ENCODE assay signal across 1 fruit fly cellular context in the genomic region with DNA sequence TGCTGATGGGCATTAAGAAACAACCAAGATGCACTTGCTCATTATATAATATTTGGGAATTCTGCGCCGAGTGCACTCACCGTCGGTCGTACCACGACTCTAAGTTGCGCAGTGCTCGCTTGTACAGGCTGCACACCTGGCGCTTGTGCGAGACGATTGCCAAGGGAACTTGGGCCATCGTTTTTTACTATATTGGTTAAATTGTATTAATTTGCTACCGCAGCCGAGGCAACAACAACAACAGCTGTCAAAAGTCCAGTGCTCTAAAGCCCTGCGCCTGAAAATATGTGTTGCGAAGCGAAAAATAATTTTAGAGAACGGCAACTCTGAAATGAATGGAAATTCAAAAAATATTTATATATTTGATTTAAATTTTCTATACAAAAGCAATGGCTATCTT.
A peak's percentile ranks its signal among the peaks of the same experiment; 100 is the strongest.
TF ChIP-seq lines count a peak whose summit lies in the region.

A gene (minus strand): TSS at position 349 of the 400 bp plus-strand sequence.

TF ChIP-seq in whole organism, embryonic, 481 proteins besides CTCF, POLR2A, EP300 and RAD21 (continued from another document):
- no peak for TF ChIP-seq sd (tag; optimal IDR thresholded peaks at IDR 0.05; lab: Kevin White, UChicago)
- TF ChIP-seq kay (GFP tag; optimal IDR thresholded peaks at IDR 0.05; lab: Kevin White, UChicago): no peak
- TF ChIP-seq Sox100B (GFP tag; optimal IDR thresholded peaks at IDR 0.05; lab: Kevin White, UChicago): no peak
- no peak for TF ChIP-seq Stat92E (GFP tag; optimal IDR thresholded peaks at IDR 0.05; lab: Kevin White, UChicago)
- 0 out of 2 replicates have a peak, but pooled peaks have one; percentile 11 for TF ChIP-seq CG11085 (GFP tag; IDR thresholded peaks at IDR 0.05; lab: Robert Waterston, UW)
- TF ChIP-seq Atf3 (GFP tag; optimal IDR thresholded peaks at IDR 0.05; lab: Kevin White, UChicago): no peak
- TF ChIP-seq zen (tag; optimal IDR thresholded peaks at IDR 0.05; lab: Kevin White, UChicago): peak; percentile 12
- peak; percentile 28 for TF ChIP-seq HLH54F (GFP tag; optimal IDR thresholded peaks at IDR 0.05; lab: Kevin White, UChicago)
- TF ChIP-seq bab2 (GFP tag; optimal IDR thresholded peaks at IDR 0.05; lab: Kevin White, UChicago): peak; percentile 6
- peak; percentile 41 for TF ChIP-seq bbx (GFP tag; IDR thresholded peaks at IDR 0.05; lab: Robert Waterston, UW; ENCODE audit: partially characterized antibody)
- TF ChIP-seq Hsf (GFP tag; optimal IDR thresholded peaks at IDR 0.05; lab: Kevin White, UChicago): peak; percentile 47
- TF ChIP-seq CG34422 (GFP tag; IDR thresholded peaks at IDR 0.05; lab: Robert Waterston, UW): peak; percentile 35; the same call in 1 of the 3 replicates
- no peak for TF ChIP-seq CG9797 (GFP tag; optimal IDR thresholded peaks at IDR 0.05; lab: Kevin White, UChicago)
- TF ChIP-seq CG8924 (tag; optimal IDR thresholded peaks at IDR 0.05; lab: Kevin White, UChicago): peak; percentile 32
- no peak for TF ChIP-seq D (optimal IDR thresholded peaks at IDR 0.05; lab: Kevin White, UChicago)
- TF ChIP-seq D (GFP tag; optimal IDR thresholded peaks at IDR 0.05; lab: Kevin White, UChicago): no peak
- TF ChIP-seq Blimp-1 (GFP tag; optimal IDR thresholded peaks at IDR 0.05; lab: Kevin White, UChicago): no peak
- peak; percentile 65 for TF ChIP-seq HmgZ (tag; optimal IDR thresholded peaks at IDR 0.05; lab: Kevin White, UChicago)
- peak; percentile 43 for TF ChIP-seq gem (tag; optimal IDR thresholded peaks at IDR 0.05; lab: Kevin White, UChicago)
- no peak for TF ChIP-seq pita (GFP tag; optimal IDR thresholded peaks at IDR 0.05; lab: Kevin White, UChicago)
- TF ChIP-seq CG14860 (GFP tag; IDR thresholded peaks at IDR 0.05; lab: Robert Waterston, UW; ENCODE audit: partially characterized antibody): no peak
- peak; percentile 8 for TF ChIP-seq Bteb2 (GFP tag; optimal IDR thresholded peaks at IDR 0.05; lab: Kevin White, UChicago)
- TF ChIP-seq CG11504 (tag; optimal IDR thresholded peaks at IDR 0.05; lab: Kevin White, UChicago): peak; percentile 32
- no peak for TF ChIP-seq pb (GFP tag; optimal IDR thresholded peaks at IDR 0.05; lab: Kevin White, UChicago)
- TF ChIP-seq Kr (GFP tag; optimal IDR thresholded peaks at IDR 0.05; lab: Kevin White, UChicago): no peak
- TF ChIP-seq Nf-YA (GFP tag; IDR thresholded peaks at IDR 0.05; lab: Robert Waterston, UW): no peak
- no peak for TF ChIP-seq vnd (GFP tag; IDR thresholded peaks at IDR 0.05; lab: Robert Waterston, UW; ENCODE audit: partially characterized antibody)
- TF ChIP-seq CG30431 (GFP tag; optimal IDR thresholded peaks at IDR 0.05; lab: Kevin White, UChicago): no peak
- peak; percentile 10 for TF ChIP-seq dmrt11E (tag; optimal IDR thresholded peaks at IDR 0.05; lab: Kevin White, UChicago)
- TF ChIP-seq CG2202 (tag; optimal IDR thresholded peaks at IDR 0.05; lab: Kevin White, UChicago): no peak
- no peak for TF ChIP-seq CG6689 (GFP tag; IDR thresholded peaks at IDR 0.05; lab: Robert Waterston, UW)
- peak; percentile 8 for TF ChIP-seq CG13894 (tag; optimal IDR thresholded peaks at IDR 0.05; lab: Kevin White, UChicago)
- no peak for TF ChIP-seq CG18764 (GFP tag; optimal IDR thresholded peaks at IDR 0.05; lab: Kevin White, UChicago)
- TF ChIP-seq CG4730 (GFP tag; IDR thresholded peaks at IDR 0.05; lab: Robert Waterston, UW): no peak
- peak; percentile 51 for TF ChIP-seq CG12155 (GFP tag; optimal IDR thresholded peaks at IDR 0.05; lab: Kevin White, UChicago)
- no peak for TF ChIP-seq CG17568 (GFP tag; optimal IDR thresholded peaks at IDR 0.05; lab: Kevin White, UChicago)
- peak; percentile 32 for TF ChIP-seq nau (GFP tag; optimal IDR thresholded peaks at IDR 0.05; lab: Kevin White, UChicago)
- TF ChIP-seq CG9817 (tag; optimal IDR thresholded peaks at IDR 0.05; lab: Kevin White, UChicago): peak; percentile 40
- TF ChIP-seq CG11723 (GFP tag; optimal IDR thresholded peaks at IDR 0.05; lab: Kevin White, UChicago): no peak
- peak; percentile 19 for TF ChIP-seq unpg (GFP tag; optimal IDR thresholded peaks at IDR 0.05; lab: Kevin White, UChicago)
- TF ChIP-seq CG7745 (tag; optimal IDR thresholded peaks at IDR 0.05; lab: Kevin White, UChicago): no peak
- no peak; the same call in 2 of the 3 replicates for TF ChIP-seq CG14050 (GFP tag; IDR thresholded peaks at IDR 0.05; lab: Robert Waterston, UW)
